Fruit fly (Drosophila melanogaster): ENCODE results near the gene Kmn1.

Kmn1 gene

DNA sequence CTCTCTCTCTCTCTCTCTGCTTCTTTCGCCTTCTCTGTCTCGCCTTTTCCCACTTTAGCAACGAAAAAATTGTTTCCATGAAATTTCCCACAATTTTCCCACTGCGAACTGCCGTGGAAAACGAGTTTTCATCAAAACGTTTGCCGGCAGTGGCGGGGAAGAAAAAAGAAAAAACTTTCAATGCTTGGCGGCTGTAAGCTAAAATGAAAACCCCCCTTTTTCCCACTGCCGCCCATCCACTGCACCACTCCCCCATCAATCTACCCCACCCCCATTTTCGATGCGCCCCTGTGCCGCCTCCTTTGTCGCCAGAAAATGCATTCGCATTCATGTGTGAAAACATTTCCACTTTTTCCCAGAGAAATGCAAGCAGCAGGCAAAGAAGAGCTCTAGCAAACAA, 41.0 kb downstream of the Kmn1 start:
- TF ChIP-seq noc (tag; optimal IDR thresholded peaks at IDR 0.05): no peak

DNA sequence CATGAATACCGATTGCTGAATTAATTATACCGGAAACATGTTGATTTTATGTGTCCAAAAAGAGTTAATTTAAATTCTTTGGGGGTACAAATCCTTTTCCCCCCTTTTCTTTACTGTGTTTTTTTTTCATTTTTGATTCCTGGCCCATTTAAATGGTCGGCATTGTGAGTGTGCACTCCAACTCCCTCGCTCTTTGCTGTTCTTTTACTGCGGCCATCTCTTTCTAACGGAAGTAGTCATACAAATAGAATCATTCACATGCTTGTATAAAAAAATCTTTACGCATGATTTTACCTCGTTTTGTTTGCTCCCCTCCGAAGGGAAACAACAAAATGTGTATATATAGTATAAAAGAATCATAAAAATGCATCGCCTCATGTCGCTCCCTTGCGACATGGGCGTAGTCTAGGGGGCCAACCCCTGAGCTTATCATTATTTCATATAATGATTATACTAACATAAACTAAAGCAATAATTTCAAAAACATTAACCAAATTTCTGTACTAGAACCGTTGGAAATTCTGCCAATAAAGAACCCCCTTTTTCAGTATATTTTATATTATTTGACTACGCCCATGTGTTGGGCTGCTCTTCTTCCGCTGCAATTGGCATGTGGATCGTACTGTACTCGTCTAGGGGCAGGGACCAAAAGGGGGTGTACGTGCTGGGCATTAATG, 44.1 kb downstream of the Kmn1 start:
- no peak for TF ChIP-seq noc (tag; optimal IDR thresholded peaks at IDR 0.05)

DNA sequence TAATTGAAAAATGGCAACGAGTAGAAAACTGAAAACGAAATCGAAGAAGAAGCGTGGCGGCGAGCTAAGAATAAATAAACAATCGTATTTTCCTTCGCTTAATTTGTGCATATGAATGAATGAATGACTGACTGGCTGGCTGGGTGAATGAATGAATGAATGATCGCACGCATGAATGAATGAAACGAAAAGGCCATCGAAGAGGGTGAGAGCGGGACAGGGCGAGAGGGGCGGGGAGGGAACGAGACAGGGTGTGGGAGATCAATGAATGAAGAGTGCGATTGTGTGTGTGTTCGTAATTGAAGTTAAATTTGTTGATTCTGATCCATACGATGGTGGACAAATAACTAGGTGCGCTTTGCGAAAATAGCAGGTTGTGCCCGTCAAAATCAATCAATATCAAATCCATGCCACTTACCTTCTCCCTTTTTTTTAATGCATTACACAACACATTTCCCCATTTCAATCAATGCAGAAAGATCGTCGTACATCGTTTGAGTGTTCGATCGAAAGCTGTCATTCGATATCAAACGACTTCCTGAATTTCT, 45.1 kb downstream of the Kmn1 start:
- no peak for TF ChIP-seq noc (tag; optimal IDR thresholded peaks at IDR 0.05)

DNA sequence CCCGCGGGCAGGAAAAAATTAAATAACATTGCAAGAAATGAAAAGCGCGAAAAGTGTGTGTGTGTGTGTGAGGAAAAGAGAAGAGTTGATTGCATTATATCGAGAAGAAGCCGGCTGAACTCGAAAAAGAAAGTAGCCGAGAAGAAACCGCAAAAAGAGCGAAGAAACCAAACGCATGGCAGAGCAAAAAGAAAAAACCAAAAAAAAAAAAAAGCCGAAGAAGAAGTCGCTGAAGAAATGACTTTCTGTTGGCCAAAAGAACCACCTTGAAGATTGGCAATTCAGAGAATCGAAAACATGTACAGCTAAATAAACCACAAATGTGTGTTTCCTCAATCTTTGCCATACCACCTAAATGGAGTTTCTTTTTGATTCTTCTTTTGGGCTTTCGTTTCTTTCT, 48.3 kb downstream of the Kmn1 start:
- no peak for TF ChIP-seq noc (tag; optimal IDR thresholded peaks at IDR 0.05)

DNA sequence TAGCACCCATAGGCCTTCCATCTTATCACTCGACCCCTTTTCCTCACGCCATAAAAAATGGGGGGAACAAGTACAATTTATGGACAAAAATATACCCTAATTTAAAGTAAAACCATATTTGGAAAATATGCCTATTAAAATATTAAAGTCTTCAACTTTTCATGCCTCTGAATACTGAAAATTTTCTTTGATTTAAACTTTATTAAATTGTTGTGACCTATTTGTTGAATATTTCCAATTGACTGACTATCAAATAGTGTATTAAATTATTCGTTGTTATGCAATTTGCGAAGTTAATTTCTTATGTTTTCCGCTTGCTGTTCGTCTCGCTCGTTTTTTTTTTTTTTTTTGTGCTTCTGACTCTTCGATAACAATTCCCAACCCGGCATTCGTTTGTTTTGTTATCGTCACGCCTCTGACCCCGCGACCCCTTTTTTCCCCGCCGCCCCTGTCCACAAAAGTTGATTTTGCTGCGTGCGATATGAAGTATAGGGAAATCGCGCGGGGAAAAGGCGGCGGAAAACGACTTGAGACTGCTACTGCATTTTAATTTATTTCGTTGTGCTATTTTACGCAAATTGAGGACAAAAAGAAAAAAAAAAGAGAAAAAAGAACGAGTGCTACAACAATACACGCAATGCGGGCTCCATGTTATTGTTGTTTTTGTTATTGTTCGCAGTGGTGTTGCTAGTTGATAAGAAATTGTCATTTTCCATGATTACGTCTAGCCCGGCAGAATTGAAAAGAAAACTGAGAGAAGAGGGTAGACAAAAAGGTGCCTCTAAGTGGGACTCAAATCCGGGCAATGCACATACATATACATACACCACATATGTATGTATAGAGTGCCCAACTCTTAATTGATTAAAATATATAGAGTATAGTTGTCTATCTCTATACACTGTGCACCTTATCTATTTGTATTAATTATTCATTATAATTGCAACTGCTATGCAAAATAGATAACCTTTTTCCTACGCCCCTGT, 50.4 kb downstream of the Kmn1 start:
- peak; percentile 25 for TF ChIP-seq noc (tag; optimal IDR thresholded peaks at IDR 0.05)
